Worm (Caenorhabditis elegans): ENCODE data around the gene T10D4.15.

Gene T10D4.15

ce11 chrII:3145842-3146241 is at the start of gene T10D4.15:
Gene T10D4.15, plus strand, starts transcription at chrII:3146142.
- no peak for TF ChIP-seq W03F9.2 (tag; optimal IDR thresholded peaks at IDR 0.05)
- TF ChIP-seq dao-5 (tag; optimal IDR thresholded peaks at IDR 0.05): no peak
- TF ChIP-seq him-1 (tag; optimal IDR thresholded peaks at IDR 0.05): no peak

ce11 chrII:3096857-3097256 is 49.1 kb upstream of the T10D4.15 start, which contains the start of gene Y25C1A.14:
Gene Y25C1A.14, minus strand, starts transcription at chrII:3096957.
- TF ChIP-seq W03F9.2 (tag; optimal IDR thresholded peaks at IDR 0.05): no peak
- no peak for TF ChIP-seq him-1 (tag; optimal IDR thresholded peaks at IDR 0.05)
- no peak for TF ChIP-seq dao-5 (tag; optimal IDR thresholded peaks at IDR 0.05)

- no peak for TF ChIP-seq W03F9.2 (tag; optimal IDR thresholded peaks at IDR 0.05)
- TF ChIP-seq dao-5 (tag; optimal IDR thresholded peaks at IDR 0.05): no peak
- TF ChIP-seq him-1 (tag; optimal IDR thresholded peaks at IDR 0.05): no peak
Measured at ce11 chrII:3100546-3100945, 45.4 kb upstream of the T10D4.15 start, which contains the start of gene srg-24. Gene srg-24, minus strand, starts transcription at chrII:3100646.

ce11 chrII:3102018-3102417 is 43.9 kb upstream of the T10D4.15 start, which contains the start of gene clec-121:
Gene clec-121, plus strand, starts transcription at chrII:3102318.
- no peak for TF ChIP-seq W03F9.2 (tag; optimal IDR thresholded peaks at IDR 0.05)
- no peak for TF ChIP-seq him-1 (tag; optimal IDR thresholded peaks at IDR 0.05)
- no peak for TF ChIP-seq dao-5 (tag; optimal IDR thresholded peaks at IDR 0.05)

ce11 chrII:3105765-3106164 is 40.2 kb upstream of the T10D4.15 start, which contains the start of gene clec-122:
Gene clec-122, plus strand, starts transcription at chrII:3106065.
- TF ChIP-seq dao-5 (tag; optimal IDR thresholded peaks at IDR 0.05) (no peak), him-1 (tag; optimal IDR thresholded peaks at IDR 0.05) (no peak), W03F9.2 (tag; optimal IDR thresholded peaks at IDR 0.05) (no peak)

- TF ChIP-seq dao-5 (tag; optimal IDR thresholded peaks at IDR 0.05): no peak
- TF ChIP-seq W03F9.2 (tag; optimal IDR thresholded peaks at IDR 0.05): no peak
- no peak for TF ChIP-seq him-1 (tag; optimal IDR thresholded peaks at IDR 0.05)
Measured at ce11 chrII:3108101-3108500, 37.8 kb upstream of the T10D4.15 start.

- no peak for TF ChIP-seq W03F9.2 (tag; optimal IDR thresholded peaks at IDR 0.05)
- TF ChIP-seq dao-5 (tag; optimal IDR thresholded peaks at IDR 0.05): no peak
- TF ChIP-seq him-1 (tag; optimal IDR thresholded peaks at IDR 0.05): no peak
Measured at ce11 chrII:3109533-3109932, 36.4 kb upstream of the T10D4.15 start.

- TF ChIP-seq dao-5 (tag; optimal IDR thresholded peaks at IDR 0.05) (no peak), W03F9.2 (tag; optimal IDR thresholded peaks at IDR 0.05) (no peak), him-1 (tag; optimal IDR thresholded peaks at IDR 0.05) (no peak)
Measured at ce11 chrII:3110099-3110498, 35.8 kb upstream of the T10D4.15 start.

ce11 chrII:3111147-3111546 is 34.8 kb upstream of the T10D4.15 start, which contains the start of gene Y25C1A.13:
Gene Y25C1A.13, minus strand, starts transcription at chrII:3111247.
- TF ChIP-seq W03F9.2 (tag; optimal IDR thresholded peaks at IDR 0.05) (no peak), dao-5 (tag; optimal IDR thresholded peaks at IDR 0.05) (no peak), him-1 (tag; optimal IDR thresholded peaks at IDR 0.05) (no peak)

ce11 chrII:3112313-3112712 is 33.6 kb upstream of the T10D4.15 start, which contains the start of gene Y25C1A.2:
Gene Y25C1A.2, plus strand, starts transcription at chrII:3112613.
- no peak for TF ChIP-seq W03F9.2 (tag; optimal IDR thresholded peaks at IDR 0.05)
- no peak for TF ChIP-seq dao-5 (tag; optimal IDR thresholded peaks at IDR 0.05)
- TF ChIP-seq him-1 (tag; optimal IDR thresholded peaks at IDR 0.05): no peak

ce11 chrII:3113289-3113688 is 32.7 kb upstream of the T10D4.15 start:
- TF ChIP-seq dao-5 (tag; optimal IDR thresholded peaks at IDR 0.05) (no peak), W03F9.2 (tag; optimal IDR thresholded peaks at IDR 0.05) (no peak), him-1 (tag; optimal IDR thresholded peaks at IDR 0.05) (no peak)

ce11 chrII:3113934-3114333 is 32.0 kb upstream of the T10D4.15 start, which contains the start of gene clec-123:
Gene clec-123, plus strand, starts transcription at chrII:3114234.
- TF ChIP-seq him-1 (tag; optimal IDR thresholded peaks at IDR 0.05) (no peak), dao-5 (tag; optimal IDR thresholded peaks at IDR 0.05) (no peak), W03F9.2 (tag; optimal IDR thresholded peaks at IDR 0.05) (no peak)

ce11 chrII:3117471-3117870 is 28.5 kb upstream of the T10D4.15 start, which contains the start of gene T10D4.7:
Gene T10D4.7, plus strand, starts transcription at chrII:3117771.
- TF ChIP-seq W03F9.2 (tag; optimal IDR thresholded peaks at IDR 0.05) (no peak), dao-5 (tag; optimal IDR thresholded peaks at IDR 0.05) (no peak), him-1 (tag; optimal IDR thresholded peaks at IDR 0.05) (no peak)

- TF ChIP-seq W03F9.2 (tag; optimal IDR thresholded peaks at IDR 0.05): no peak
- TF ChIP-seq dao-5 (tag; optimal IDR thresholded peaks at IDR 0.05): no peak
- no peak for TF ChIP-seq him-1 (tag; optimal IDR thresholded peaks at IDR 0.05)
Measured at ce11 chrII:3118907-3119382, 27.0 kb upstream of the T10D4.15 start, which contains the start of gene T10D4.6. Gene T10D4.6, plus strand, starts transcription at chrII:3119332.

- TF ChIP-seq dao-5 (tag; optimal IDR thresholded peaks at IDR 0.05) (no peak), W03F9.2 (tag; optimal IDR thresholded peaks at IDR 0.05) (no peak)
Measured at ce11 chrII:3123206-3123605, 22.7 kb upstream of the T10D4.15 start, which contains the start of gene srh-71. Gene srh-71, plus strand, starts transcription at chrII:3123506.

Measured in whole organism, L4/young adult.